Fruit fly (Drosophila melanogaster) whole organism, embryonic: ENCODE data around the gene CG12995.

Experiments
- CG8924 ChIP-seq: fragments of 200-800 bp; optimal IDR thresholded peaks from 3 replicates; lab custom pipeline; 2019; ENCODE audit warnings: missing biosample characterization, mild to moderate bottlenecking, missing genetic modification characterization, moderate library complexity
- Camta ChIP-seq: fragments of 200-800 bp; sonication (Bioruptor generic); optimal IDR thresholded peaks from 2 replicates; lab custom pipeline; 2016; ENCODE audit warnings: missing biosample characterization, missing genetic modification characterization
- Meics ChIP-seq: fragments of 200-800 bp; sonication (Bioruptor generic); optimal IDR thresholded peaks from 2 replicates; lab custom pipeline; 2017; ENCODE audit warnings: missing biosample characterization, mild to moderate bottlenecking, missing genetic modification characterization
- Usf ChIP-seq: fragments of 200-800 bp; sonication (Bioruptor generic); optimal IDR thresholded peaks from 2 replicates; lab custom pipeline; 2017; ENCODE audit warnings: missing genotype, missing biosample characterization, missing genetic modification characterization
- bbx ChIP-seq: fragments of 200-800 bp; sonication (Bioruptor generic); IDR thresholded peaks from 2 replicates; pipeline ENCODE4 v1.3.6; 2022; ENCODE audit warnings: missing biosample characterization, missing genetic modification characterization; ENCODE audit not compliant: partially characterized antibody
- emc ChIP-seq: fragments of 200-800 bp; sonication (Bioruptor generic); optimal IDR thresholded peaks from 2 replicates; lab custom pipeline; 2016; ENCODE audit warnings: missing biosample characterization, missing genetic modification characterization
- gsb-n ChIP-seq: fragments of 200-800 bp; sonication (Bioruptor generic); optimal IDR thresholded peaks from 3 replicates; lab custom pipeline; 2018; ENCODE audit warnings: missing biosample characterization, mild to moderate bottlenecking, missing genetic modification characterization
- lov ChIP-seq, 2 experiments: fragments of 200-800 bp in 1 of 2; fragments of >200 bp in 1 of 2; sonication (Bioruptor generic) in 1 of 2; IDR thresholded peaks in 1 of 2; optimal IDR thresholded peaks in 1 of 2; 2 replicates in 1 of 2; 3 replicates in 1 of 2; pipeline versions ENCODE4 v1.3.6 to Lab custom; 2017 to 2022; ENCODE audit warnings: missing biosample characterization in 1 of 2, missing genetic modification characterization in 1 of 2
- p53 ChIP-seq: fragments of 200-800 bp; sonication (Bioruptor generic); optimal IDR thresholded peaks from 2 replicates; lab custom pipeline; 2016; ENCODE audit warnings: missing biosample characterization, missing genetic modification characterization
- prd ChIP-seq, 3 experiments: fragments of >200 bp in 2 of 3; fragments of 200-800 bp in 1 of 3; sonication (Bioruptor generic) in 1 of 3; optimal IDR thresholded peaks in 2 of 3; IDR thresholded peaks in 1 of 3; 2 replicates in 2 of 3; 3 replicates in 1 of 3; pipeline versions ENCODE4 v1.3.6 to Lab custom; 2017 to 2022; ENCODE audit warnings: missing biosample characterization in 1 of 3, missing genetic modification characterization in 1 of 3

dm6 chrX:17175558-17176189, 34.1 kb downstream of the CG12995 start:
- TF ChIP-seq prd (optimal IDR thresholded peaks at IDR 0.05; lab: Kevin White, UChicago) (no peak), prd (GFP tag; IDR thresholded peaks at IDR 0.05; lab: Robert Waterston, UW) (no peak), Camta (GFP tag; lab: Kevin White, UChicago) (no peak), lov (optimal IDR thresholded peaks at IDR 0.05; lab: Kevin White, UChicago) (no peak), lov (GFP tag; IDR thresholded peaks at IDR 0.05; lab: Robert Waterston, UW) (no peak), bbx (GFP tag; lab: Robert Waterston, UW) (peak; percentile 42; the same call in 1 of the 2 replicates), p53 (GFP tag; lab: Kevin White, UChicago) (no peak), emc (no peak), CG8924 (tag; lab: Kevin White, UChicago) (no peak), Usf (GFP tag; lab: Kevin White, UChicago) (no peak), Meics (no peak), gsb-n (tag; lab: Kevin White, UChicago) (no peak)
